Worm (Caenorhabditis elegans): ENCODE data around the gene str-185.
A peak's percentile ranks its signal among the peaks of the same experiment; 100 is the strongest.

DNA sequence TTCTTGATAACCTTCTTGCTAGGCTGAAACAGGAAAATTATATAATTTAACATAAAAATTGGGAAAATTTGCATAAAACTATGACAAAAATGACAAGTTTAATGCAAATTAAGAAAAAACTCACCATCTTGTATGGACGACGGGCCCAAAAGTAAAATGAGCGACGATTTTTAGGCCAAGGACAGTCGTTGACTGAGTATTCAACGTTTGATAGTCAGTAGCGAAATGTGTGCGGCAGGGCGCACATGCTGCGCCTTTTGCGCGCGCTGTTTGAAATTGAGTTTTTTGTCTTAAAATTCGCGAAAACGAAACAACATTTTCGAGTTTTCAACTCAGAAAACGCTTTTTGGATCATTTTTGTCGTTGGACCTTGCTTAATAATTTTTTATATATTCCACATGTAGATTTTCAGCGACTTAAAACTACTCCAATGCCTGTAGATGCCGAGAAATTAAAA lies 39.3 kb downstream of the str-185 start, which contains the start of the genes rpl-7A and set-21:
- TF ChIP-seq tbx-2 (tag; optimal IDR thresholded peaks at IDR 0.05) (peak; percentile 92), ztf-11 (tag; optimal IDR thresholded peaks at IDR 0.05) (no peak), lin-15B (tag; optimal IDR thresholded peaks at IDR 0.05) (peak; percentile 96), nhr-77 (tag; optimal IDR thresholded peaks at IDR 0.05) (peak; percentile 79), nhr-237 (tag; optimal IDR thresholded peaks at IDR 0.05) (no peak)

Measured in whole organism, L3 larva.